Worm (Caenorhabditis elegans) whole organism, late embryonic: ENCODE results near the gene tre-2.

Source experiments
- C08G9.2 ChIP-seq: sonication (generic microtip); optimal IDR thresholded peaks from 2 replicates; lab custom pipeline; 2016; ENCODE audit warnings: mild to moderate bottlenecking, missing genetic modification characterization, moderate library complexity, missing compliant biosample characterization
- C38D4.7 ChIP-seq: fragments of 200-800 bp; sonication (Bioruptor generic); optimal IDR thresholded peaks from 2 replicates; lab custom pipeline; 2018; ENCODE audit warnings: mild to moderate bottlenecking, missing genetic modification characterization, moderate library complexity, missing compliant biosample characterization
- K02D7.2 ChIP-seq: sonication (generic microtip); optimal IDR thresholded peaks from 2 replicates; lab custom pipeline; 2017; ENCODE audit warnings: mild to moderate bottlenecking, missing genetic modification characterization, missing compliant biosample characterization
- K09A11.1 ChIP-seq: sonication (generic microtip); optimal IDR thresholded peaks from 2 replicates; lab custom pipeline; 2017; ENCODE audit warnings: antibody characterized with exemption, mild to moderate bottlenecking, missing genetic modification characterization, missing compliant biosample characterization; ENCODE audit not compliant: insufficient read depth
- ahr-1 ChIP-seq: sonication (generic microtip); optimal IDR thresholded peaks from 2 replicates; lab custom pipeline; 2016; ENCODE audit warnings: missing genetic modification characterization, missing compliant biosample characterization
- ceh-14 ChIP-seq: sonication (generic microtip); optimal IDR thresholded peaks from 2 replicates; lab custom pipeline; 2016; ENCODE audit warnings: missing genotype, missing genetic modification characterization, missing compliant biosample characterization
- ceh-19 ChIP-seq: fragments of 200-800 bp; sonication (Bioruptor generic); optimal IDR thresholded peaks from 2 replicates; lab custom pipeline; 2018; ENCODE audit warnings: mild to moderate bottlenecking, missing genetic modification characterization, missing compliant biosample characterization
- ceh-2 ChIP-seq: sonication (generic microtip); optimal IDR thresholded peaks from 2 replicates; lab custom pipeline; 2016; ENCODE audit warnings: missing genotype, missing genetic modification characterization, missing compliant biosample characterization
- ceh-22 ChIP-seq: sonication (generic microtip); optimal IDR thresholded peaks from 2 replicates; lab custom pipeline; 2017; ENCODE audit warnings: missing biosample characterization, missing genetic modification characterization
- ceh-24 ChIP-seq: sonication (generic microtip); optimal IDR thresholded peaks from 2 replicates; lab custom pipeline; 2016; ENCODE audit warnings: mild to moderate bottlenecking, missing genetic modification characterization, missing compliant biosample characterization
- ceh-30 ChIP-seq: fragments of 150-350 bp; optimal IDR thresholded peaks from 2 replicates; lab custom pipeline; 2014; ENCODE audit warnings: missing biosample characterization, missing genetic modification characterization
- ceh-34 ChIP-seq: sonication (generic microtip); optimal IDR thresholded peaks from 2 replicates; lab custom pipeline; 2016; ENCODE audit warnings: mild to moderate bottlenecking, missing genetic modification characterization, missing compliant biosample characterization
- ceh-45 ChIP-seq: fragments of 200-800 bp; sonication (Bioruptor generic); IDR thresholded peaks from 2 replicates; pipeline ENCODE4 v1.3.6; 2022; ENCODE audit warnings: missing genetic modification reagents, missing genetic modification characterization, missing compliant biosample characterization
- ceh-48 ChIP-seq: sonication (generic microtip); optimal IDR thresholded peaks from 2 replicates; lab custom pipeline; 2016; ENCODE audit warnings: missing genetic modification characterization, inconsistent platforms, missing compliant biosample characterization
- dmd-4 ChIP-seq: sonication (generic microtip); optimal IDR thresholded peaks from 2 replicates; lab custom pipeline; 2016; ENCODE audit warnings: borderline replicate concordance, missing genetic modification characterization, missing compliant biosample characterization
- elt-2 ChIP-seq: sonication (generic microtip); optimal IDR thresholded peaks from 2 replicates; lab custom pipeline; 2016; ENCODE audit warnings: missing genetic modification reagents, missing genetic modification characterization, missing compliant biosample characterization
- elt-4 ChIP-seq: sonication (generic microtip); optimal IDR thresholded peaks from 2 replicates; lab custom pipeline; 2016; ENCODE audit warnings: missing genetic modification characterization, missing compliant biosample characterization
- fax-1 ChIP-seq: sonication (generic microtip); optimal IDR thresholded peaks from 2 replicates; lab custom pipeline; 2016; ENCODE audit warnings: missing genotype, missing genetic modification characterization, missing compliant biosample characterization
- fkh-10 ChIP-seq: fragments of 150-350 bp; optimal IDR thresholded peaks from 2 replicates; lab custom pipeline; 2014; ENCODE audit warnings: missing biosample characterization, missing genetic modification reagents, missing genetic modification characterization
- fkh-6 ChIP-seq: sonication (generic microtip); optimal IDR thresholded peaks from 2 replicates; lab custom pipeline; 2016; ENCODE audit warnings: missing genetic modification characterization, missing compliant biosample characterization
- hlh-13 ChIP-seq: fragments of 200-800 bp; sonication (Bioruptor generic); optimal IDR thresholded peaks from 2 replicates; lab custom pipeline; 2018; ENCODE audit warnings: mild to moderate bottlenecking, missing genetic modification characterization, missing compliant biosample characterization
- lim-6 ChIP-seq: sonication (generic microtip); optimal IDR thresholded peaks from 2 replicates; lab custom pipeline; 2016; ENCODE audit warnings: missing genetic modification characterization, missing compliant biosample characterization
- lin-11 ChIP-seq: fragments of 200-800 bp; sonication (Bioruptor generic); optimal IDR thresholded peaks from 2 replicates; lab custom pipeline; 2018; ENCODE audit warnings: mild to moderate bottlenecking, missing genetic modification characterization, missing compliant biosample characterization
- madf-2 ChIP-seq: sonication (generic microtip); optimal IDR thresholded peaks from 2 replicates; lab custom pipeline; 2017; ENCODE audit warnings: missing genetic modification characterization, missing compliant biosample characterization
- nfya-1 ChIP-seq: sonication (generic microtip); optimal IDR thresholded peaks from 2 replicates; lab custom pipeline; 2017; ENCODE audit warnings: missing genetic modification characterization, mild to moderate bottlenecking, missing compliant biosample characterization, antibody characterized with exemption, moderate library complexity
- nhr-11 ChIP-seq: fragments of 150-350 bp; optimal IDR thresholded peaks from 2 replicates; lab custom pipeline; 2014; ENCODE audit warnings: missing biosample characterization, missing genetic modification characterization
- nhr-232 ChIP-seq: sonication (generic microtip); optimal IDR thresholded peaks from 2 replicates; lab custom pipeline; 2016; ENCODE audit warnings: missing genetic modification characterization, missing compliant biosample characterization
- npax-4 ChIP-seq: sonication (generic microtip); optimal IDR thresholded peaks from 2 replicates; lab custom pipeline; 2016; ENCODE audit warnings: missing genetic modification characterization, missing compliant biosample characterization
- odd-2 ChIP-seq: sonication (generic microtip); optimal IDR thresholded peaks from 2 replicates; lab custom pipeline; 2017; ENCODE audit warnings: antibody characterized with exemption, mild to moderate bottlenecking, missing genetic modification characterization, missing compliant biosample characterization
- pax-1 ChIP-seq: fragments of 150-350 bp; optimal IDR thresholded peaks from 2 replicates; lab custom pipeline; 2014; ENCODE audit warnings: missing biosample characterization, missing genetic modification characterization
- pha-2 ChIP-seq: sonication (generic microtip); optimal IDR thresholded peaks from 2 replicates; lab custom pipeline; 2017; ENCODE audit warnings: mild to moderate bottlenecking, missing genetic modification characterization, missing compliant biosample characterization
- pha-4 ChIP-seq: fragments of 150-350 bp; optimal IDR thresholded peaks from 2 replicates; lab custom pipeline; 2018; ENCODE audit warnings: missing biosample characterization, missing genetic modification reagents, missing genetic modification characterization
- pqm-1 ChIP-seq: sonication (generic microtip); optimal IDR thresholded peaks from 2 replicates; lab custom pipeline; 2016; ENCODE audit warnings: missing genetic modification characterization, missing compliant biosample characterization
- rnt-1 ChIP-seq: sonication (generic microtip); optimal IDR thresholded peaks from 2 replicates; lab custom pipeline; 2016; ENCODE audit warnings: missing genetic modification characterization, missing compliant biosample characterization
- sox-2 ChIP-seq: fragments of 200-800 bp; sonication (Bioruptor generic); IDR thresholded peaks from 2 replicates; pipeline ENCODE4 v1.3.6; 2022; ENCODE audit warnings: missing genetic modification reagents, missing genetic modification characterization, missing compliant biosample characterization
- tbx-2 ChIP-seq: sonication (generic microtip); optimal IDR thresholded peaks from 2 replicates; lab custom pipeline; 2016; ENCODE audit warnings: missing genetic modification characterization, missing compliant biosample characterization
- unc-42 ChIP-seq: sonication (generic microtip); optimal IDR thresholded peaks from 2 replicates; lab custom pipeline; 2016; ENCODE audit warnings: missing genotype, missing genetic modification characterization, missing compliant biosample characterization
- unc-55 ChIP-seq: sonication (generic microtip); optimal IDR thresholded peaks from 2 replicates; lab custom pipeline; 2017; ENCODE audit warnings: missing biosample characterization, missing genetic modification reagents, missing genetic modification characterization
- unc-86 ChIP-seq: sonication (generic microtip); optimal IDR thresholded peaks from 2 replicates; lab custom pipeline; 2016; ENCODE audit warnings: missing genetic modification characterization, missing compliant biosample characterization
- zip-5 ChIP-seq: sonication (generic microtip); optimal IDR thresholded peaks from 2 replicates; lab custom pipeline; 2016; ENCODE audit warnings: missing genetic modification characterization, missing compliant biosample characterization
- ztf-16 ChIP-seq: sonication (generic microtip); optimal IDR thresholded peaks from 2 replicates; lab custom pipeline; 2017; ENCODE audit warnings: missing genetic modification characterization, missing compliant biosample characterization

The tre-2 gene

ce11 chrIV:6859270-6859669 lies 24.0 kb downstream of the tre-2 start, which contains the start of gene R13H7.2:
TSS of gene R13H7.2 (minus strand) at chrIV:6859370.
- TF ChIP-seq ahr-1 (no peak), ceh-2 (tag; lab: Kevin White, UChicago) (no peak), npax-4 (tag; lab: Kevin White, UChicago) (no peak), madf-2 (no peak), elt-2 (tag; lab: Kevin White, UChicago) (no peak), unc-86 (tag; lab: Kevin White, UChicago) (no peak), fkh-6 (tag; lab: Kevin White, UChicago) (no peak), ceh-22 (tag; lab: Kevin White, UChicago) (no peak), sox-2 (GFP tag; lab: Robert Waterston, UW) (no peak), C08G9.2 (tag; lab: Kevin White, UChicago) (no peak)

- TF ChIP-seq elt-4 (tag; lab: Kevin White, UChicago) (no peak), fax-1 (no peak), ceh-45 (no peak), dmd-4 (tag; lab: Kevin White, UChicago) (no peak), unc-86 (tag; lab: Kevin White, UChicago) (no peak), ceh-19 (GFP tag; lab: Kevin White, UChicago) (no peak), K02D7.2 (tag; lab: Kevin White, UChicago) (no peak), fkh-6 (tag; lab: Kevin White, UChicago) (no peak), C08G9.2 (tag; lab: Kevin White, UChicago) (no peak), nhr-232 (tag; lab: Kevin White, UChicago) (no peak), nhr-11 (no peak), lim-6 (tag; lab: Kevin White, UChicago) (no peak), zip-5 (tag; lab: Kevin White, UChicago) (no peak)
These were observed 30.5 kb downstream of the tre-2 start for ce11 chrIV:6852727-6853126.

- TF ChIP-seq npax-4 (tag; lab: Kevin White, UChicago) = no peak
- TF ChIP-seq C38D4.7 (GFP tag; lab: Kevin White, UChicago) = no peak
These were observed 40.7 kb downstream of the tre-2 start, which contains the start of gene lip-1 for ce11 chrIV:6842470-6843008. TSS of gene lip-1 (plus strand) at chrIV:6842958.

- TF ChIP-seq unc-55 (GFP tag; lab: Kevin White, UChicago) (no peak), ceh-34 (tag; lab: Kevin White, UChicago) (no peak), ceh-30 (tag; lab: Kevin White, UChicago) (no peak), ceh-19 (GFP tag; lab: Kevin White, UChicago) (no peak), fax-1 (no peak), madf-2 (no peak), odd-2 (tag; lab: Kevin White, UChicago) (no peak), pax-1 (tag; lab: Kevin White, UChicago) (no peak), pha-4 (tag; lab: Kevin White, UChicago) (no peak), K09A11.1 (tag; lab: Kevin White, UChicago) (no peak), ztf-16 (tag; lab: Kevin White, UChicago) (no peak), sox-2 (GFP tag; lab: Robert Waterston, UW) (no peak), pha-2 (no peak), ceh-24 (no peak)
These were observed 41.5 kb downstream of the tre-2 start for ce11 chrIV:6841562-6842282.

- TF ChIP-seq fkh-10 = no peak
- TF ChIP-seq ceh-14 = peak; percentile 50
- TF ChIP-seq pqm-1 (tag; lab: Kevin White, UChicago) = no peak
- no peak for TF ChIP-seq ceh-48
- TF ChIP-seq ceh-22 (tag; lab: Kevin White, UChicago) = no peak
- TF ChIP-seq lim-6 (tag; lab: Kevin White, UChicago) = peak; percentile 32
- no peak for TF ChIP-seq C38D4.7 (GFP tag; lab: Kevin White, UChicago)
- TF ChIP-seq rnt-1 (tag; lab: Kevin White, UChicago) = no peak
- TF ChIP-seq unc-55 (GFP tag; lab: Kevin White, UChicago) = peak; percentile 85
- no peak for TF ChIP-seq hlh-13
- TF ChIP-seq nfya-1 (tag; lab: Kevin White, UChicago) = peak; percentile 52
- no peak for TF ChIP-seq C08G9.2 (tag; lab: Kevin White, UChicago)
- TF ChIP-seq sox-2 (GFP tag; lab: Robert Waterston, UW) = no peak
- TF ChIP-seq elt-2 (tag; lab: Kevin White, UChicago) = peak; percentile 8
- peak; percentile 64 for TF ChIP-seq unc-42 (tag; lab: Kevin White, UChicago)
- no peak for TF ChIP-seq lin-11
- peak; percentile 58 for TF ChIP-seq tbx-2
- TF ChIP-seq dmd-4 (tag; lab: Kevin White, UChicago) = no peak
These were observed 44.1 kb downstream of the tre-2 start for ce11 chrIV:6839091-6839522.
